Comparison of ENCODE assay signal across 1 fruit fly cellular context in genomic region chr3R:8333768-8334470, dm6.
TF ChIP-seq lines count a peak whose summit lies in the region.

TSS of gene Poxm (minus strand) at chr3R:8333792.

TF ChIP-seq in whole organism, embryonic, 481 proteins besides CTCF, POLR2A, EP300 and RAD21 (continued from another document and continues in another):
- TF ChIP-seq phol (tag; optimal IDR thresholded peaks at IDR 0.05; lab: Kevin White, UChicago) (peak; percentile 97), CG2678 (tag; optimal IDR thresholded peaks at IDR 0.05; lab: Kevin White, UChicago) (peak; percentile 96), al (GFP tag; IDR thresholded peaks at IDR 0.05; lab: Robert Waterston, UW) (peak; percentile 84), CG8478 (optimal IDR thresholded peaks at IDR 0.05; lab: Kevin White, UChicago) (peak; percentile 91), grau (tag; optimal IDR thresholded peaks at IDR 0.05; lab: Kevin White, UChicago) (peak; percentile 93), ham (GFP tag; IDR thresholded peaks at IDR 0.05; lab: Robert Waterston, UW) (0 out of 2 replicates have a peak, but pooled peaks have one; percentile 30), CG11560 (tag; IDR thresholded peaks at IDR 0.05; lab: Robert Waterston, UW) (peak; percentile 83), CHES-1-like (GFP tag; optimal IDR thresholded peaks at IDR 0.05; lab: Kevin White, UChicago) (no peak), lbe (GFP tag; optimal IDR thresholded peaks at IDR 0.05; lab: Kevin White, UChicago) (peak; percentile 80), CG1603 (tag; optimal IDR thresholded peaks at IDR 0.05; lab: Kevin White, UChicago) (peak; percentile 28), CG7928 (GFP tag; optimal IDR thresholded peaks at IDR 0.05; lab: Kevin White, UChicago) (peak; percentile 23), pita (GFP tag; optimal IDR thresholded peaks at IDR 0.05; lab: Kevin White, UChicago) (no peak), az2 (GFP tag; optimal IDR thresholded peaks at IDR 0.05; lab: Kevin White, UChicago) (peak; percentile 92), vvl (GFP tag; IDR thresholded peaks at IDR 0.05; lab: Robert Waterston, UW) (peak; percentile 89), CG10565 (GFP tag; optimal IDR thresholded peaks at IDR 0.05; lab: Kevin White, UChicago) (peak; percentile 33), dmrt11E (tag; optimal IDR thresholded peaks at IDR 0.05; lab: Kevin White, UChicago) (peak; percentile 91), CG43689 (GFP tag; IDR thresholded peaks at IDR 0.05; lab: Robert Waterston, UW) (peak; percentile 26; the same call in 1 of the 2 replicates), bsh (GFP tag; optimal IDR thresholded peaks at IDR 0.05; lab: Kevin White, UChicago) (peak; percentile 91 to 93), ab (GFP tag; optimal IDR thresholded peaks at IDR 0.05; lab: Kevin White, UChicago) (no peak), CG3838 (GFP tag; optimal IDR thresholded peaks at IDR 0.05; lab: Kevin White, UChicago) (peak; percentile 3), CG10366 (GFP tag; IDR thresholded peaks at IDR 0.05; lab: Robert Waterston, UW) (peak; percentile 79), trem (tag; optimal IDR thresholded peaks at IDR 0.05; lab: Kevin White, UChicago) (peak; percentile 87), ttk (GFP tag; IDR thresholded peaks at IDR 0.05; lab: Robert Waterston, UW) (peak; percentile 80), gt (GFP tag; IDR thresholded peaks at IDR 0.05; lab: Robert Waterston, UW) (peak; percentile 83), Med (GFP tag; lab: Kevin White, UChicago) (peak; percentile 90), D19A (tag; optimal IDR thresholded peaks at IDR 0.05; lab: Kevin White, UChicago) (peak; percentile 89), HmgZ (tag; optimal IDR thresholded peaks at IDR 0.05; lab: Kevin White, UChicago) (peak; percentile 38), Ravus (GFP tag; IDR thresholded peaks at IDR 0.05; lab: Robert Waterston, UW) (peak; percentile 59), CG15696 (tag; optimal IDR thresholded peaks at IDR 0.05; lab: Kevin White, UChicago) (peak; percentile 94), tio (GFP tag; optimal IDR thresholded peaks at IDR 0.05; lab: Kevin White, UChicago) (peak; percentile 88), gfzf (GFP tag; optimal IDR thresholded peaks at IDR 0.05; lab: Kevin White, UChicago) (no peak), grn (GFP tag; optimal IDR thresholded peaks at IDR 0.05; lab: Kevin White, UChicago) (no peak), Chrac-16 (GFP tag; optimal IDR thresholded peaks at IDR 0.05; lab: Kevin White, UChicago) (peak; percentile 87), tna (GFP tag; IDR thresholded peaks at IDR 0.05; lab: Robert Waterston, UW; ENCODE audit: partially characterized antibody) (no peak), Pdp1 (GFP tag; optimal IDR thresholded peaks at IDR 0.05; lab: Kevin White, UChicago) (peak; percentile 76 to 77), Nf-YB (GFP tag; optimal IDR thresholded peaks at IDR 0.05; lab: Kevin White, UChicago) (peak; percentile 94), CG16779 (GFP tag; IDR thresholded peaks at IDR 0.05; lab: Robert Waterston, UW) (no peak), CG2875 (GFP tag; optimal IDR thresholded peaks at IDR 0.05; lab: Kevin White, UChicago) (peak; percentile 85), CG6175 (GFP tag; IDR thresholded peaks at IDR 0.05; lab: Robert Waterston, UW) (peak; percentile 65; the same call in 2 of the 3 replicates), Dp (GFP tag; optimal IDR thresholded peaks at IDR 0.05; lab: Kevin White, UChicago) (no peak), Hr78 (GFP tag; optimal IDR thresholded peaks at IDR 0.05; lab: Kevin White, UChicago) (peak in 1 of 2 experiments; percentile 83), CG17385 (GFP tag; optimal IDR thresholded peaks at IDR 0.05; lab: Kevin White, UChicago) (peak; percentile 82), tgo (GFP tag; IDR thresholded peaks at IDR 0.05; lab: Robert Waterston, UW) (peak; percentile 91), Camta (GFP tag; optimal IDR thresholded peaks at IDR 0.05; lab: Kevin White, UChicago) (peak; percentile 66), CG2889 (GFP tag; IDR thresholded peaks at IDR 0.05; lab: Robert Waterston, UW) (0 out of 3 replicates have a peak, but pooled peaks have one; percentile 51), CG15601 (tag; optimal IDR thresholded peaks at IDR 0.05; lab: Kevin White, UChicago) (peak; percentile 89), ara (GFP tag; IDR thresholded peaks at IDR 0.05; lab: Robert Waterston, UW) (peak; percentile 84), Doc3 (GFP tag; IDR thresholded peaks at IDR 0.05; lab: Robert Waterston, UW; ENCODE audit: partially characterized antibody) (no peak), CG10274 (GFP tag; optimal IDR thresholded peaks at IDR 0.05; lab: Kevin White, UChicago) (peak; percentile 69), HmgD (GFP tag; optimal IDR thresholded peaks at IDR 0.05; lab: Kevin White, UChicago) (peak; percentile 6), CG13123 (GFP tag; optimal IDR thresholded peaks at IDR 0.05; lab: Kevin White, UChicago) (peak; percentile 74), CG9609 (GFP tag; optimal IDR thresholded peaks at IDR 0.05; lab: Kevin White, UChicago) (peak; percentile 7), CG30403 (GFP tag; optimal IDR thresholded peaks at IDR 0.05; lab: Kevin White, UChicago) (peak; percentile 95), Bdp1 (GFP tag; optimal IDR thresholded peaks at IDR 0.05; lab: Kevin White, UChicago) (peak; percentile 44), CG16815 (GFP tag; optimal IDR thresholded peaks at IDR 0.05; lab: Kevin White, UChicago) (peak; percentile 91), CG2712 (tag; optimal IDR thresholded peaks at IDR 0.05; lab: Kevin White, UChicago) (peak; percentile 96), wor (GFP tag; IDR thresholded peaks at IDR 0.05; lab: Robert Waterston, UW) (peak; percentile 82; the same call in 1 of the 2 replicates), CG6854 (GFP tag; optimal IDR thresholded peaks at IDR 0.05; lab: Kevin White, UChicago) (peak; percentile 70), CG2199 (GFP tag; IDR thresholded peaks at IDR 0.05; lab: Robert Waterston, UW) (0 out of 3 replicates have a peak, but pooled peaks have one; percentile 10), Taf1 (GFP tag; IDR thresholded peaks at IDR 0.05; lab: Robert Waterston, UW) (peak; percentile 49; the same call in 1 of the 2 replicates), tap (tag; optimal IDR thresholded peaks at IDR 0.05; lab: Kevin White, UChicago) (peak; percentile 78), CG4328 (GFP tag; optimal IDR thresholded peaks at IDR 0.05; lab: Kevin White, UChicago) (peak; percentile 86), Dip3 (GFP tag; optimal IDR thresholded peaks at IDR 0.05; lab: Kevin White, UChicago) (peak; percentile 19), H2.0 (GFP tag; IDR thresholded peaks at IDR 0.05; lab: Robert Waterston, UW) (peak; percentile 53), CG8388 (GFP tag; optimal IDR thresholded peaks at IDR 0.05; lab: Kevin White, UChicago) (peak; percentile 88), danr (GFP tag; IDR thresholded peaks at IDR 0.05; lab: Robert Waterston, UW) (peak; percentile 86), aop (GFP tag; IDR thresholded peaks at IDR 0.05; lab: Robert Waterston, UW) (no peak), tx (GFP tag; optimal IDR thresholded peaks at IDR 0.05; lab: Kevin White, UChicago) (peak; percentile 35), CG8281 (tag; optimal IDR thresholded peaks at IDR 0.05; lab: Kevin White, UChicago) (peak; percentile 75), CG1233 (GFP tag; optimal IDR thresholded peaks at IDR 0.05; lab: Kevin White, UChicago) (peak; percentile 89), CG6791 (GFP tag; IDR thresholded peaks at IDR 0.05; lab: Robert Waterston, UW; ENCODE audit: partially characterized antibody) (no peak), CG17361 (GFP tag; IDR thresholded peaks at IDR 0.05; lab: Robert Waterston, UW) (peak; percentile 99), PHDP (tag; optimal IDR thresholded peaks at IDR 0.05; lab: Kevin White, UChicago) (peak; percentile 85), cwo (GFP tag; optimal IDR thresholded peaks at IDR 0.05; lab: Kevin White, UChicago) (peak; percentile 74), CG8924 (tag; optimal IDR thresholded peaks at IDR 0.05; lab: Kevin White, UChicago) (peak; percentile 94), br (optimal IDR thresholded peaks at IDR 0.05; lab: Kevin White, UChicago) (no peak), D19B (GFP tag; optimal IDR thresholded peaks at IDR 0.05; lab: Kevin White, UChicago) (peak; percentile 65), CG14710 (tag; optimal IDR thresholded peaks at IDR 0.05; lab: Kevin White, UChicago) (peak; percentile 95), CG18764 (GFP tag; optimal IDR thresholded peaks at IDR 0.05; lab: Kevin White, UChicago) (peak; percentile 73), jing (GFP tag; optimal IDR thresholded peaks at IDR 0.05; lab: Kevin White, UChicago) (peak; percentile 58), gro (GFP tag; optimal IDR thresholded peaks at IDR 0.05; lab: Kevin White, UChicago) (no peak), ftz-f1 (GFP tag; optimal IDR thresholded peaks at IDR 0.05; lab: Kevin White, UChicago) (no peak), Gsc (GFP tag; IDR thresholded peaks at IDR 0.05; lab: Robert Waterston, UW) (peak; percentile 86), Xbp1 (GFP tag; optimal IDR thresholded peaks at IDR 0.05; lab: Kevin White, UChicago) (peak; percentile 92), CG18599 (GFP tag; optimal IDR thresholded peaks at IDR 0.05; lab: Kevin White, UChicago) (peak; percentile 79), CG7271 (tag; optimal IDR thresholded peaks at IDR 0.05; lab: Kevin White, UChicago) (no peak), wdn (GFP tag; IDR thresholded peaks at IDR 0.05; lab: Robert Waterston, UW) (peak; percentile 47; the same call in 1 of the 2 replicates), peb (GFP tag; IDR thresholded peaks at IDR 0.05; lab: Robert Waterston, UW) (peak; percentile 73), CG7556 (GFP tag; optimal IDR thresholded peaks at IDR 0.05; lab: Kevin White, UChicago) (peak; percentile 93), CG11398 (GFP tag; optimal IDR thresholded peaks at IDR 0.05; lab: Kevin White, UChicago) (no peak), Hmr (GFP tag; optimal IDR thresholded peaks at IDR 0.05; lab: Kevin White, UChicago) (peak; percentile 82), sens (GFP tag; lab: Kevin White, UChicago) (peak; percentile 96), Mes4 (GFP tag; optimal IDR thresholded peaks at IDR 0.05; lab: Kevin White, UChicago) (no peak), Ets65A (GFP tag; lab: Kevin White, UChicago) (peak; percentile 98), CG14860 (GFP tag; IDR thresholded peaks at IDR 0.05; lab: Robert Waterston, UW; ENCODE audit: partially characterized antibody) (no peak), CG3847 (GFP tag; IDR thresholded peaks at IDR 0.05; lab: Robert Waterston, UW) (peak; percentile 84), CG11723 (GFP tag; optimal IDR thresholded peaks at IDR 0.05; lab: Kevin White, UChicago) (peak; percentile 81), HLH4C (GFP tag; IDR thresholded peaks at IDR 0.05; lab: Robert Waterston, UW; ENCODE audit: partially characterized antibody) (no peak), CG12391 (tag; optimal IDR thresholded peaks at IDR 0.05; lab: Kevin White, UChicago) (peak; percentile 92), MTF-1 (GFP tag; optimal IDR thresholded peaks at IDR 0.05; lab: Kevin White, UChicago; ENCODE audit: borderline replicate concordance) (no peak), slou (GFP tag; optimal IDR thresholded peaks at IDR 0.05; lab: Kevin White, UChicago) (peak; percentile 61), rib (GFP tag; IDR thresholded peaks at IDR 0.05; lab: Robert Waterston, UW) (no peak), Bteb2 (GFP tag; optimal IDR thresholded peaks at IDR 0.05; lab: Kevin White, UChicago) (peak; percentile 19), zfh2 (GFP tag; optimal IDR thresholded peaks at IDR 0.05; lab: Kevin White, UChicago) (peak; percentile 43), CG13287 (GFP tag; IDR thresholded peaks at IDR 0.05; lab: Robert Waterston, UW; ENCODE audit: partially characterized antibody) (no peak), fru (optimal IDR thresholded peaks at IDR 0.05; lab: Kevin White, UChicago) (no peak), gsb-n (tag; optimal IDR thresholded peaks at IDR 0.05; lab: Kevin White, UChicago) (peak; percentile 88), Hand (GFP tag; optimal IDR thresholded peaks at IDR 0.05; lab: Kevin White, UChicago) (no peak), dimm (GFP tag; IDR thresholded peaks at IDR 0.05; lab: Robert Waterston, UW) (peak; percentile 55; the same call in 1 of the 2 replicates), disco-r (GFP tag; optimal IDR thresholded peaks at IDR 0.05; lab: Kevin White, UChicago) (peak; percentile 3), cato (GFP tag; optimal IDR thresholded peaks at IDR 0.05; lab: Kevin White, UChicago; ENCODE audit: borderline replicate concordance) (peak; percentile 89), Awh (GFP tag; IDR thresholded peaks at IDR 0.05; lab: Robert Waterston, UW) (peak; percentile 70), ind (GFP tag; optimal IDR thresholded peaks at IDR 0.05; lab: Kevin White, UChicago) (peak; percentile 86), CG10321 (GFP tag; IDR thresholded peaks at IDR 0.05; lab: Robert Waterston, UW) (0 out of 2 replicates have a peak, but pooled peaks have one; percentile 28), ken (GFP tag; IDR thresholded peaks at IDR 0.05; lab: Robert Waterston, UW) (peak; percentile 54; the same call in 2 of the 3 replicates), CG11695 (GFP tag; IDR thresholded peaks at IDR 0.05; lab: Robert Waterston, UW) (peak; percentile 83; the same call in 2 of the 3 replicates), CG2129 (GFP tag; IDR thresholded peaks at IDR 0.05; lab: Robert Waterston, UW; ENCODE audit: partially characterized antibody) (no peak), ash1 (GFP tag; optimal IDR thresholded peaks at IDR 0.05; lab: Kevin White, UChicago) (no peak), CrebB (tag; optimal IDR thresholded peaks at IDR 0.05; lab: Kevin White, UChicago) (no peak), CG12659 (GFP tag; optimal IDR thresholded peaks at IDR 0.05; lab: Kevin White, UChicago) (peak; percentile 92), CG6765 (GFP tag; optimal IDR thresholded peaks at IDR 0.05; lab: Kevin White, UChicago) (peak; percentile 27), sc (optimal IDR thresholded peaks at IDR 0.05; lab: Kevin White, UChicago) (no peak), sc (GFP tag; optimal IDR thresholded peaks at IDR 0.05; lab: Kevin White, UChicago) (peak; percentile 91), Trl (optimal IDR thresholded peaks at IDR 0.05; lab: Kevin White, UChicago) (peak; percentile 47 to 78), Trl (GFP tag; optimal IDR thresholded peaks at IDR 0.05; lab: Kevin White, UChicago) (peak; percentile 58), sqz (GFP tag; optimal IDR thresholded peaks at IDR 0.05; lab: Kevin White, UChicago) (peak; percentile 90), CG33557 (GFP tag; optimal IDR thresholded peaks at IDR 0.05; lab: Kevin White, UChicago) (peak; percentile 88), en (GFP tag; optimal IDR thresholded peaks at IDR 0.05; lab: Kevin White, UChicago) (no peak), CG2116 (GFP tag; optimal IDR thresholded peaks at IDR 0.05; lab: Kevin White, UChicago) (peak; percentile 40), lmd (GFP tag; IDR thresholded peaks at IDR 0.05; lab: Robert Waterston, UW) (peak; percentile 94), Max (GFP tag; optimal IDR thresholded peaks at IDR 0.05; lab: Kevin White, UChicago) (peak; percentile 78)
